Worm (Caenorhabditis elegans): ENCODE measurements around the gene coh-3.

Gene coh-3

DNA sequence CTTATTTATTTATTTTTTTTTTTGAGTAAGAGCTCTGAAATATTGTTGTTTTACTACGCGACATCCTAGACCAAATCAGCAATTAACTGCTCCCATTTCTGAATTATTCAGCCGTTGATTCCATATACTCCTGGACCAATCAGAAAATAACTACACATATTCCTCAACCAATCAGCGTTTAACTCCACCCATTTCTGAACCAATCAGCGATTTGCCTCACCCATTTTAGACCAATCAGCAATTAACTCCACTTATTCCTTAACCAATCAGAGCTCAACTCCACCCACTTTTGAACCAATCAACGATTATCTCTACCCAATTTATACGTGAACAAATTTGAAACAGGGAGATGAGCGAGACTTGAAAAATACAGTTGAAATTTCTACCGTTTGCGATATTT, 36.4 kb downstream of the coh-3 start:
- TF ChIP-seq madf-3 (GFP tag; IDR thresholded peaks at IDR 0.05) (no peak), sptf-2 (GFP tag; optimal IDR thresholded peaks at IDR 0.05) (no peak), unc-130 (GFP tag; optimal IDR thresholded peaks at IDR 0.05) (no peak), T07F8.4 (tag; optimal IDR thresholded peaks at IDR 0.05) (no peak), F57C9.4 (tag; optimal IDR thresholded peaks at IDR 0.05) (no peak), let-526 (GFP tag; IDR thresholded peaks at IDR 0.05) (no peak), ekl-4 (GFP tag; IDR thresholded peaks at IDR 0.05) (no peak), attf-3 (GFP tag; conservative IDR thresholded peaks at IDR 0.05) (no peak), F23B12.7 (tag; optimal IDR thresholded peaks at IDR 0.05; ENCODE audit: insufficient read depth) (no peak), C06A6.2 (GFP tag; conservative IDR thresholded peaks at IDR 0.05) (no peak), fkh-3 (tag; optimal IDR thresholded peaks at IDR 0.05) (no peak), B0035.1 (tag; optimal IDR thresholded peaks at IDR 0.05) (no peak), F10E7.11 (tag; optimal IDR thresholded peaks at IDR 0.05) (no peak), gei-17 (GFP tag; optimal IDR thresholded peaks at IDR 0.05) (no peak), die-1 (tag; optimal IDR thresholded peaks at IDR 0.05) (no peak), nhr-80 (tag; optimal IDR thresholded peaks at IDR 0.05) (no peak), rec-8 (tag; optimal IDR thresholded peaks at IDR 0.05) (no peak), Y79H2A.3 (GFP tag; conservative IDR thresholded peaks at IDR 0.05) (no peak), ZK185.1 (tag; optimal IDR thresholded peaks at IDR 0.05; ENCODE audit: poor library complexity, severe bottlenecking) (no peak)

DNA sequence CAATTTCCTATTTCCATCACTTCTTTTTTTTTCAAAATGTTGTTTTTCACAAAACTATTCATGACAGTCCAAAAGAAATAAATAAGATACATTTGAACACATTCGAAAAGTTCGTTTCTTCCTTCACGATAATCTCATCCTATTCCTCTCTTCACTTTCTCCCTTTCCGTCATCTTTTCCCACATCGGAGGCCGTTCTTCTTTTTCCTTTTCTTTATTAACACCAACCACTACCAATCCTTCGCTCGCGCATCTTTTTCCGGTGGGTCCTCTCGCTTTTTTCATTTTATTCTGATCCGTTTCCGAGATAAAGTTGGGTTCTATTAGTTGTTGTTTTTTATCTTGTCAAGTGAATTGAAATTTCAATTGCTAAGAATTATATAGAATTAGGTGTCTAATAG, 38.3 kb downstream of the coh-3 start:
- TF ChIP-seq ztf-3 (GFP tag; optimal IDR thresholded peaks at IDR 0.05) (no peak), ztf-25 (GFP tag; IDR thresholded peaks at IDR 0.05) (no peak), pbrm-1 (GFP tag; IDR thresholded peaks at IDR 0.05) (no peak), F57C9.4 (tag; optimal IDR thresholded peaks at IDR 0.05) (no peak), ztf-6 (GFP tag; IDR thresholded peaks at IDR 0.05) (no peak), nfya-1 (tag; optimal IDR thresholded peaks at IDR 0.05; ENCODE audit: borderline replicate concordance, insufficient read depth) (no peak), mcd-1 (GFP tag; IDR thresholded peaks at IDR 0.05) (no peak)

DNA sequence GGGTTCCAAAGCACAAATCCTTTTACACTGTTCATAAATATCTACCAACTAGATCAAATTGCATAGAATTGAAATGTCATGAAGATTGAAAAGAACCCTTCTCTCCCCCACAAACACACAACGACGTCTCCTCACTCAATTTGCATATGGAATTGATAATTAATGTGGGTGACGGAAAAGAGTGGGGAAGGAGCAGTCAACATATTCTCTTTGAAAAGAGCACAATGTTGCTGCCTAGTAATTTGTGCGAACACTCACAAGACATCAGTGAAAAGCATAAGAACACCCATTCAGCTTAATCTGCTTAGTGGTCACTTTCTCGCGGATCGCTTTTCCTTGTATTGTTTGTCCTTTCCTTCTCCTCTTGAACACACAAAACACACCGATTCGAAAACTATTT, 39.2 kb downstream of the coh-3 start:
- no peak for TF ChIP-seq B0261.1 (tag; optimal IDR thresholded peaks at IDR 0.05)
- TF ChIP-seq Y56A3A.18 (GFP tag; IDR thresholded peaks at IDR 0.05) = 0 out of 2 replicates have a peak, but pooled peaks have one; percentile 36
- TF ChIP-seq F55B11.4 (tag; optimal IDR thresholded peaks at IDR 0.05; ENCODE audit: borderline replicate concordance, insufficient read depth) = no peak

DNA sequence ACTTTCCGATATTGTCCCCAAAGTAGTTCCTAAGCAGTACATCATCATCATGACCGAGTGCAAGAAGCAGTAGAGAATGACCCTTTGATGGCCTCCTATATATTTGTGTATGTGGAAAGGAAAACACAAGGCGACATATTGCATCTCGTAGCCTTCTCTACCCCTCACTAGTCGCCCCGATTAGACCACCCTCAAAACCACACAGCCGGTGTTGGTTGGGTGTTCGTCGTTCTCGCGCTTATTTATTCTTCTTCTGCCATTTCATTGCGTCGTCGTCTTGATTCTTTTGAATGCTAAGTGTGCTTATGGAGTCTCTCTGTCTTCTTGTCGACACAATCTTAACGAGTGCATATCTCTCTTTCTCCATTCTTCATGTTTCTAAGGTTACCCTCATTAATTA, 41.0 kb downstream of the coh-3 start:
- TF ChIP-seq chd-7 (tag; optimal IDR thresholded peaks at IDR 0.05) (no peak), lin-26 (GFP tag; IDR thresholded peaks at IDR 0.05) (no peak), ztf-25 (GFP tag; IDR thresholded peaks at IDR 0.05) (no peak), madf-8 (GFP tag; conservative IDR thresholded peaks at IDR 0.05) (no peak), F57C9.4 (tag; optimal IDR thresholded peaks at IDR 0.05) (no peak), bed-2 (GFP tag; IDR thresholded peaks at IDR 0.05) (no peak), dpff-1 (tag; optimal IDR thresholded peaks at IDR 0.05) (no peak), attf-3 (GFP tag; conservative IDR thresholded peaks at IDR 0.05) (no peak), lir-1 (GFP tag; conservative IDR thresholded peaks at IDR 0.05) (no peak)
